Worm (Caenorhabditis elegans) whole organism, young adult: ENCODE measurements around the gene srx-129.

Experiments used
- B0336.3 ChIP-seq: fragments of 200-800 bp; sonication (Bioruptor generic); IDR thresholded peaks from 2 replicates; pipeline ENCODE4 v1.3.6; 2022; ENCODE audit warnings: missing genetic modification characterization, missing compliant biosample characterization
- C06A6.2 ChIP-seq: fragments of 200-800 bp; sonication (Bioruptor generic); conservative IDR thresholded peaks from 2 replicates; pipeline ENCODE4 v1.3.6; 2022; ENCODE audit warnings: missing genetic modification characterization, missing compliant biosample characterization
- D2030.7 ChIP-seq: fragments of 200-800 bp; sonication (Bioruptor generic); IDR thresholded peaks from 2 replicates; pipeline ENCODE4 v1.3.6; 2022; ENCODE audit warnings: missing genetic modification reagents, missing genetic modification characterization, missing compliant biosample characterization
- F22D6.2 ChIP-seq: sonication (generic microtip); optimal IDR thresholded peaks from 2 replicates; lab custom pipeline; 2016; ENCODE audit warnings: mild to moderate bottlenecking, missing genetic modification characterization, missing compliant biosample characterization
- F23B12.7 ChIP-seq: sonication (generic microtip); optimal IDR thresholded peaks from 2 replicates; lab custom pipeline; 2017; ENCODE audit warnings: missing genetic modification characterization, mild to moderate bottlenecking, missing compliant biosample characterization, antibody characterized with exemption, moderate library complexity; ENCODE audit not compliant: insufficient read depth
- F39B2.1 ChIP-seq: fragments of 200-800 bp; sonication (Bioruptor generic); IDR thresholded peaks from 2 replicates; pipeline ENCODE4 v1.3.6; 2022; ENCODE audit warnings: missing genetic modification reagents, missing genetic modification characterization, missing compliant biosample characterization
- F57C9.4 ChIP-seq: sonication (generic microtip); optimal IDR thresholded peaks from 2 replicates; lab custom pipeline; 2017; ENCODE audit warnings: mild to moderate bottlenecking, missing genetic modification characterization, missing compliant biosample characterization
- K11D2.4 ChIP-seq: fragments of 200-800 bp; sonication (Bioruptor generic); IDR thresholded peaks from 2 replicates; pipeline ENCODE4 v1.3.6; 2022; ENCODE audit warnings: missing genetic modification reagents, missing genetic modification characterization, missing compliant biosample characterization
- T07F8.4 ChIP-seq: sonication (generic microtip); optimal IDR thresholded peaks from 2 replicates; lab custom pipeline; 2016; ENCODE audit warnings: mild to moderate bottlenecking, missing genetic modification characterization, moderate library complexity, missing compliant biosample characterization
- T26A5.8 ChIP-seq: sonication (generic microtip); optimal IDR thresholded peaks from 2 replicates; lab custom pipeline; 2016; ENCODE audit warnings: missing genetic modification characterization, missing compliant biosample characterization
- Y56A3A.18 ChIP-seq: fragments of 200-800 bp; sonication (Bioruptor generic); IDR thresholded peaks from 2 replicates; pipeline ENCODE4 v1.3.6; 2022; ENCODE audit warnings: missing genetic modification reagents, missing genetic modification characterization, missing compliant biosample characterization
- ZK185.1 ChIP-seq: sonication (generic microtip); optimal IDR thresholded peaks from 2 replicates; lab custom pipeline; 2016; ENCODE audit warnings: mild to moderate bottlenecking, missing genetic modification characterization, missing compliant biosample characterization; ENCODE audit not compliant: poor library complexity, severe bottlenecking
- attf-3 ChIP-seq: fragments of 200-800 bp; sonication (Bioruptor generic); conservative IDR thresholded peaks from 2 replicates; pipeline ENCODE4 v1.3.6; 2022; ENCODE audit warnings: missing genetic modification reagents, missing genetic modification characterization, missing compliant biosample characterization
- cebp-1 ChIP-seq, 2 experiments: fragments of 200-800 bp in 1 of 2; sonication (Bioruptor generic) in 1 of 2; sonication (generic microtip) in 1 of 2; IDR thresholded peaks in 1 of 2; optimal IDR thresholded peaks in 1 of 2; 2 replicates each; pipeline versions ENCODE4 v1.3.6 to Lab custom; 2017 to 2022; ENCODE audit warnings: missing compliant biosample characterization in 2 of 2, missing genetic modification characterization in 2 of 2, mild to moderate bottlenecking in 1 of 2, missing genetic modification reagents in 1 of 2, moderate library complexity in 1 of 2
- cebp-2 ChIP-seq: fragments of 200-800 bp; sonication (Bioruptor generic); IDR thresholded peaks from 2 replicates; pipeline ENCODE4 v1.3.6; 2022; ENCODE audit warnings: missing genetic modification characterization, missing compliant biosample characterization
- ceh-100 ChIP-seq: fragments of 200-800 bp; sonication (Bioruptor generic); IDR thresholded peaks from 2 replicates; pipeline ENCODE4 v1.3.6; 2022; ENCODE audit warnings: missing genetic modification reagents, missing genetic modification characterization, missing compliant biosample characterization
- ceh-91 ChIP-seq: fragments of 200-800 bp; sonication (Bioruptor generic); IDR thresholded peaks from 2 replicates; pipeline ENCODE4 v1.3.6; 2022; ENCODE audit warnings: missing genetic modification reagents, missing genetic modification characterization, missing compliant biosample characterization
- chd-7 ChIP-seq: sonication (generic microtip); optimal IDR thresholded peaks from 2 replicates; lab custom pipeline; 2016; ENCODE audit warnings: mild to moderate bottlenecking, missing genetic modification characterization, moderate library complexity, missing compliant biosample characterization
- dox-1 ChIP-seq: fragments of 200-800 bp; sonication (Bioruptor generic); IDR thresholded peaks from 2 replicates; pipeline ENCODE4 v1.3.6; 2022; ENCODE audit warnings: missing genetic modification reagents, missing genetic modification characterization, missing compliant biosample characterization
- dpl-1 ChIP-seq: fragments of 150-350 bp; optimal IDR thresholded peaks from 2 replicates; lab custom pipeline; 2014; ENCODE audit warnings: missing biosample characterization, missing genetic modification reagents, missing genetic modification characterization
- ets-4 ChIP-seq: fragments of 200-800 bp; sonication (Bioruptor generic); optimal IDR thresholded peaks from 2 replicates; lab custom pipeline; 2018; ENCODE audit warnings: mild to moderate bottlenecking, missing genetic modification characterization, missing compliant biosample characterization
- hlh-12 ChIP-seq: sonication (generic microtip); optimal IDR thresholded peaks from 2 replicates; lab custom pipeline; 2016; ENCODE audit warnings: missing genetic modification characterization, missing compliant biosample characterization
- hrde-1 ChIP-seq: sonication (generic microtip); optimal IDR thresholded peaks from 2 replicates; lab custom pipeline; 2016; ENCODE audit warnings: missing genetic modification characterization, mild to moderate bottlenecking, missing compliant biosample characterization, moderate library complexity, missing genotype, missing genetic modification reagents, borderline replicate concordance
- lin-26 ChIP-seq: fragments of 200-800 bp; sonication (Bioruptor generic); IDR thresholded peaks from 2 replicates; pipeline ENCODE4 v1.3.6; 2022; ENCODE audit warnings: missing genetic modification reagents, missing genetic modification characterization, missing compliant biosample characterization
- lir-1 ChIP-seq: fragments of 200-800 bp; sonication (Bioruptor generic); conservative IDR thresholded peaks from 2 replicates; pipeline ENCODE4 v1.3.6; 2022; ENCODE audit warnings: missing genetic modification reagents, missing genetic modification characterization, missing compliant biosample characterization
- lsl-1 ChIP-seq: fragments of 200-800 bp; sonication (Bioruptor generic); optimal IDR thresholded peaks from 2 replicates; lab custom pipeline; 2018; ENCODE audit warnings: mild to moderate bottlenecking, missing genetic modification characterization, moderate library complexity, missing compliant biosample characterization
- nfyb-1 ChIP-seq: fragments of 200-800 bp; sonication (Bioruptor generic); IDR thresholded peaks from 2 replicates; pipeline ENCODE4 v1.3.6; 2022; ENCODE audit warnings: missing genetic modification reagents, missing genetic modification characterization, missing compliant biosample characterization
- nhr-80 ChIP-seq: sonication (generic microtip); optimal IDR thresholded peaks from 2 replicates; lab custom pipeline; 2016; ENCODE audit warnings: missing genetic modification characterization, missing compliant biosample characterization
- pha-4 ChIP-seq: fragments of 150-350 bp; sonication (generic microtip); optimal IDR thresholded peaks from 2 replicates; lab custom pipeline; 2014; ENCODE audit warnings: missing biosample characterization, missing genetic modification reagents, missing genetic modification characterization
- sdz-38 ChIP-seq: sonication (generic microtip); optimal IDR thresholded peaks from 2 replicates; lab custom pipeline; 2016; ENCODE audit warnings: missing genotype, missing genetic modification characterization, missing compliant biosample characterization
- snpc-3.4 ChIP-seq: sonication (generic microtip); optimal IDR thresholded peaks from 2 replicates; lab custom pipeline; 2017; ENCODE audit warnings: missing genetic modification characterization, mild to moderate bottlenecking, missing compliant biosample characterization, antibody characterized with exemption, moderate library complexity, missing genotype, missing genetic modification reagents
- snpc-4 ChIP-seq, 5 experiments: fragments of 150-350 bp in 1 of 5; sonication (generic microtip) in 4 of 5; optimal IDR thresholded peaks; 2 replicates each; lab custom pipeline; 2014 to 2018; ENCODE audit warnings: missing genetic modification characterization in 5 of 5, missing biosample characterization in 3 of 5, antibody characterized with exemption in 2 of 5, mild to moderate bottlenecking in 2 of 5, missing compliant biosample characterization in 2 of 5, missing genotype in 2 of 5, moderate library complexity in 2 of 5, missing genetic modification reagents in 1 of 5
- sptf-2 ChIP-seq: fragments of 200-800 bp; sonication (Bioruptor generic); optimal IDR thresholded peaks from 2 replicates; lab custom pipeline; 2018; ENCODE audit warnings: mild to moderate bottlenecking, missing genetic modification characterization, missing compliant biosample characterization
- unc-130 ChIP-seq: sonication (generic microtip); optimal IDR thresholded peaks from 2 replicates; lab custom pipeline; 2016; ENCODE audit warnings: missing genetic modification reagents, missing genetic modification characterization, missing compliant biosample characterization
- xnd-1 ChIP-seq: sonication (generic microtip); optimal IDR thresholded peaks from 2 replicates; lab custom pipeline; 2016; ENCODE audit warnings: missing genotype, missing genetic modification reagents, missing genetic modification characterization, missing compliant biosample characterization
- ztf-18 ChIP-seq: sonication (generic microtip); optimal IDR thresholded peaks from 2 replicates; lab custom pipeline; 2016; ENCODE audit warnings: missing genotype, mild to moderate bottlenecking, missing genetic modification characterization, missing compliant biosample characterization
- ztf-22 ChIP-seq: fragments of 200-800 bp; sonication (Bioruptor generic); optimal IDR thresholded peaks from 2 replicates; lab custom pipeline; 2018; ENCODE audit warnings: mild to moderate bottlenecking, missing genetic modification characterization, moderate library complexity, missing compliant biosample characterization
- ztf-28 ChIP-seq: fragments of 200-800 bp; sonication (Bioruptor generic); IDR thresholded peaks from 2 replicates; pipeline ENCODE4 v1.3.6; 2022; ENCODE audit warnings: missing genetic modification reagents, missing genetic modification characterization, missing compliant biosample characterization

The srx-129 gene

DNA sequence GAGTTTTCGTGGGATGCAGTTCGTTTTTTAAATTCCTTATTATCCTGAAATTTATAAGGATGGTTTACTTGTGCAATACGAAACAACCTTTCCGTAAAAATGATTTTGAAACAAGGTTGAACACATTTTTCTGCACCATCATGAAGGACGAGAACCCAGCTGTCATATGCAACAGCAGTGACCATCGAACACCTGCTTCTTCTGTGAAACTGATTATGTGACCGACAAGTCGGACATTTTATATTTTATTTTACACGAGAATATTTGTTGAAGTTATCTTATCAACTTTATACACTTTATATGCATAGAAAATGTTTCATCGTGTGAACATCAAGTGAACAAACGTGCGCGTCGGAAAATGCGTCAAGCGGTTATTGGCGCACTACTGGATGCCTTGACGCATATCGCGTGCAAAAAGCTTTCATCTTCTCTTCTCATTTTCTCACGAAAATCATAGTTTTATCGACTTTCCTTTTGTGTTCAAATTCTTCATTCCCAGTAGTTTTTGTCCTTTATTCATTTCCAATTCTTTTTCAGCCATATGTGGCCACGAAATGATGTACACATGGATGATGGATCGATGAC lies 15.1 kb upstream of the srx-129 start, which contains the start of gene sel-10 (continued):
- TF ChIP-seq snpc-3.4 (peak; percentile 18), K11D2.4 (0 out of 2 replicates have a peak, but pooled peaks have one; percentile 42), ztf-18 (tag; lab: Kevin White, UChicago) (peak; percentile 95), ceh-91 (GFP tag; lab: Robert Waterston, UW) (no peak), ztf-22 (no peak), Y56A3A.18 (GFP tag; lab: Robert Waterston, UW) (no peak), snpc-4 (GFP tag; optimal IDR thresholded peaks at IDR 0.05; lab: Kevin White, UChicago) (peak; percentile 65), snpc-4 (tag; optimal IDR thresholded peaks at IDR 0.05; lab: Kevin White, UChicago) (peak in 2 of 4 experiments; percentile 33 to 65), xnd-1 (tag; lab: Kevin White, UChicago) (no peak), ZK185.1 (tag; lab: Kevin White, UChicago) (peak; percentile 67), dpl-1 (GFP tag; lab: Kevin White, UChicago) (peak; percentile 7)

DNA sequence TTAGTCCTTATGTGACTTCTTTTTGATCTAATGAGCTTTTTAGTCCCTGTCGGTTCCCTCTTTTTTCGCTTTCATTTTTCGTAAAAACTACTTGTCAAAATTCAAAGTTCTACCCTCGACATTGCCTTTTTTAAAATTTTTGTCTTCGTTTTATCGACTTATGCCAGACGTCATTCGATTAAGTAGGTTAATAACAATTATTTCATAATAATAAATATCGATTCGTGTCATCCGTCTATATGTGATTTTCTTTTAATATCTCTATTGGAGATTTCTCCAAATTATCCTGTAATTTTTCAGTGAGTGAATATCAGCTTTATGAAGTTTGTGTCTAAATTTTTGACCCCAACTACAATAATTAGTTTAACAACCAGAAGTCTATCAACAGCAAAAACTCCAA lies 11.3 kb upstream of the srx-129 start, which contains the start of gene hpo-31:
Gene hpo-31, plus strand, starts transcription at position 301 of the 400 bp plus-strand sequence.
- TF ChIP-seq C06A6.2 (GFP tag; lab: Robert Waterston, UW): no peak
- no peak for TF ChIP-seq ZK185.1 (tag; lab: Kevin White, UChicago)
- no peak for TF ChIP-seq D2030.7 (GFP tag; lab: Robert Waterston, UW)
- TF ChIP-seq F22D6.2 (tag; lab: Kevin White, UChicago): no peak
- no peak for TF ChIP-seq nfyb-1 (GFP tag; lab: Robert Waterston, UW)
- TF ChIP-seq chd-7 (tag; lab: Kevin White, UChicago): no peak
- TF ChIP-seq hlh-12: no peak
- TF ChIP-seq ztf-28 (GFP tag; lab: Robert Waterston, UW): no peak
- no peak for TF ChIP-seq attf-3 (GFP tag; lab: Robert Waterston, UW)

DNA sequence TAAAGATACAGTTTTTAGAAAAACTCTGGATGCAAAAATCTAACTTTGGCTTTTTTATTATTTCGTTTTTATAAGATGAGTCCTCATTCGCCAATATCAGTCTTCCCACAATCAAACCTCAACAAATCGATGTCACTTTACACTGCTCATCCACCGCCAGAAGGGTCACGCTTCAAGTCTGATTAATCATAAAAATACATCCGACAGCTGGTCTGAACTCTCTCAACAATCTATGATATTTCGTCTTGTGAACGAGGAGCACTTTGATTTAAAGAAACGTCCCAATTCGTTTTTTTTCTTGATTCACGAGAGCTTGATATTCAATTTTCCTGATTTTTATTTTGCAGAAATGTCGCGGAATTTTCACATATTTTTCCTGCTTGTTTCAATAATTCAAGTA lies 6.1 kb upstream of the srx-129 start, which contains the start of gene nrf-5:
Gene nrf-5, plus strand, starts transcription at position 348 of the 400 bp plus-strand sequence.
- TF ChIP-seq ets-4 (GFP tag; lab: Kevin White, UChicago) (no peak), sdz-38 (no peak), lsl-1 (no peak), ceh-100 (GFP tag; lab: Robert Waterston, UW) (no peak), cebp-1 (GFP tag; IDR thresholded peaks at IDR 0.05; lab: Robert Waterston, UW) (no peak), cebp-1 (tag; optimal IDR thresholded peaks at IDR 0.05; lab: Kevin White, UChicago) (no peak), F39B2.1 (GFP tag; lab: Robert Waterston, UW) (no peak), C06A6.2 (GFP tag; lab: Robert Waterston, UW) (no peak), cebp-2 (GFP tag; lab: Robert Waterston, UW) (no peak)

DNA sequence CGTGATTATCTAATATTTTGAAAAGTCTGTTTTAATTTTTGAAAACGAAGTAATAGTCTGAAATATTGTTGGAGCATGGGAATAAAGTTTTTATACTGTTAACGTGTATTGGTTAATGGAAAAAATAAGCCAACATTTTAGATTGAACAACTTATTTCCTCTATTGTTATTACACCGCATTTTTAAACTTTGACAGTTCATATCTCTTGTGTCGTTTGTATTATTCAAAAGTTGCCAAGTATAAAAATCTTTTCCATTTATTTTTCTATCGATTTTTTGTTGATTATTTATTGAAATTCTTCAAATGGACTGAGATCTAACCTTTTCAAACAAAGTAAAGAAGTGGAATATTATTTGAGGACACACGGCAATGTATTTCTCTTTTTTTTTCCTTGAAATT lies 3.2 kb upstream of the srx-129 start, which contains the start of gene str-165:
Gene str-165, plus strand, starts transcription at position 301 of the 400 bp plus-strand sequence.
- TF ChIP-seq Y56A3A.18 (GFP tag; lab: Robert Waterston, UW) (no peak), F23B12.7 (no peak), F57C9.4 (tag; lab: Kevin White, UChicago) (no peak), T07F8.4 (tag; lab: Kevin White, UChicago) (no peak), T26A5.8 (tag; lab: Kevin White, UChicago) (no peak), dox-1 (no peak), nhr-80 (tag; lab: Kevin White, UChicago) (no peak), hrde-1 (tag; lab: Kevin White, UChicago) (no peak), pha-4 (tag; lab: Kevin White, UChicago) (no peak), cebp-1 (GFP tag; IDR thresholded peaks at IDR 0.05; lab: Robert Waterston, UW) (no peak), cebp-1 (tag; optimal IDR thresholded peaks at IDR 0.05; lab: Kevin White, UChicago) (no peak), lin-26 (GFP tag; lab: Robert Waterston, UW) (no peak), lir-1 (GFP tag; lab: Robert Waterston, UW) (no peak), sptf-2 (no peak), sdz-38 (no peak), B0336.3 (GFP tag; lab: Robert Waterston, UW) (no peak), unc-130 (GFP tag; lab: Kevin White, UChicago) (no peak)
